Worm (Caenorhabditis elegans): ENCODE measurements around the gene Y24F12A.1.
A peak's percentile ranks its signal among the peaks of the same experiment; 100 is the strongest.

ce11 chrIV:11566146-11566545 lies 38.9 kb upstream of the Y24F12A.1 start, which contains the start of gene sec-24.1:
- TF ChIP-seq elt-3 (tag; optimal IDR thresholded peaks at IDR 0.05) (peak in 2 of 6 experiments; percentile 62 to 97), nhr-90 (tag; optimal IDR thresholded peaks at IDR 0.05; ENCODE audit: poor library complexity) (peak; percentile 92), lin-13 (GFP tag; optimal IDR thresholded peaks at IDR 0.05) (peak; percentile 75), lin-35 (GFP tag; optimal IDR thresholded peaks at IDR 0.05) (peak; percentile 92 to 97), unc-62 (GFP tag; optimal IDR thresholded peaks at IDR 0.05) (no peak), nhr-11 (tag; optimal IDR thresholded peaks at IDR 0.05) (peak; percentile 87), lir-3 (tag; optimal IDR thresholded peaks at IDR 0.05; ENCODE audit: poor library complexity) (peak; percentile 79), ceh-82 (tag; optimal IDR thresholded peaks at IDR 0.05) (peak; percentile 82 to 92 (median 91))
